Fruit fly (Drosophila melanogaster) whole organism, wandering third instar larva: ENCODE data around the gene Rab21.

Experiments
- Abd-B ChIP-seq: fragments of >200 bp; optimal IDR thresholded peaks from 2 replicates; lab custom pipeline; 2017; ENCODE audit warnings: missing biosample characterization, missing genetic modification characterization
- CG32264 ChIP-seq: fragments of 200-800 bp; sonication (Bioruptor generic); optimal IDR thresholded peaks from 2 replicates; lab custom pipeline; 2016; ENCODE audit warnings: missing biosample characterization, missing genetic modification characterization
- Dfd ChIP-seq: fragments of >200 bp; optimal IDR thresholded peaks from 2 replicates; lab custom pipeline; 2017; ENCODE audit warnings: missing biosample characterization, missing genetic modification characterization
- Dif ChIP-seq: fragments of 200-275, 200-300 bp; sonication (Bioruptor generic); optimal IDR thresholded peaks from 2 replicates; lab custom pipeline; 2018; ENCODE audit warnings: missing biosample characterization, missing genetic modification characterization; ENCODE audit not compliant: partially characterized antibody
- GATAd ChIP-seq: sonication (Bioruptor generic); optimal IDR thresholded peaks from 2 replicates; lab custom pipeline; 2016; ENCODE audit warnings: missing biosample characterization, missing genetic modification characterization
- HLH106 ChIP-seq: fragments of 200-800 bp; optimal IDR thresholded peaks from 3 replicates; lab custom pipeline; 2019; ENCODE audit warnings: missing biosample characterization, mild to moderate bottlenecking, missing genetic modification characterization, moderate library complexity
- Mio ChIP-seq: sonication (Bioruptor generic); optimal IDR thresholded peaks from 2 replicates; lab custom pipeline; 2016; ENCODE audit warnings: missing biosample characterization, missing genetic modification characterization
- Myc ChIP-seq: fragments of >200 bp; optimal IDR thresholded peaks from 2 replicates; lab custom pipeline; 2017
- N ChIP-seq: fragments of >200 bp; optimal IDR thresholded peaks from 2 replicates; lab custom pipeline; 2018; ENCODE audit warnings: missing biosample characterization, missing external identifiers, missing genetic modification characterization
- Rel ChIP-seq, 2 experiments: fragments of 200-800 bp; sonication (Bioruptor generic) in 1 of 2; optimal IDR thresholded peaks; 2 replicates in 1 of 2; 3 replicates in 1 of 2; lab custom pipeline; 2016 to 2019; ENCODE audit warnings: mild to moderate bottlenecking in 2 of 2, missing biosample characterization in 2 of 2, missing genetic modification characterization in 2 of 2, moderate library complexity in 1 of 2
- Vsx2 ChIP-seq: fragments of 200-300, 225-300 bp; sonication (Bioruptor generic); optimal IDR thresholded peaks from 2 replicates; lab custom pipeline; 2018; ENCODE audit warnings: missing biosample characterization, missing genetic modification characterization; ENCODE audit not compliant: partially characterized antibody
- brk ChIP-seq: fragments of 200-800 bp; sonication (Bioruptor generic); optimal IDR thresholded peaks from 2 replicates; lab custom pipeline; 2016; ENCODE audit warnings: missing biosample characterization, mild to moderate bottlenecking, missing genetic modification characterization
- dl ChIP-seq, 2 experiments: fragments of 175-275, 200-275 bp in 1 of 2; fragments of 200-275 bp in 1 of 2; sonication (Bioruptor generic); optimal IDR thresholded peaks; lab custom pipeline; 2018; ENCODE audit warnings: mild to moderate bottlenecking in 2 of 2, missing biosample characterization in 2 of 2, missing genetic modification characterization in 2 of 2, moderate library complexity in 2 of 2; ENCODE audit not compliant: partially characterized antibody in 2 of 2, insufficient read depth in 1 of 2
- dmrt93B ChIP-seq: fragments of 200-800 bp; sonication (Bioruptor generic); optimal IDR thresholded peaks from 2 replicates; lab custom pipeline; 2018; ENCODE audit warnings: missing biosample characterization, mild to moderate bottlenecking, missing genetic modification characterization
- dsf ChIP-seq: sonication (Bioruptor generic); optimal IDR thresholded peaks from 2 replicates; lab custom pipeline; 2016; ENCODE audit warnings: missing biosample characterization, missing genetic modification characterization, borderline replicate concordance
- fru ChIP-seq: fragments of 200-800 bp; sonication (Bioruptor generic); optimal IDR thresholded peaks from 3 replicates; lab custom pipeline; 2016; ENCODE audit warnings: missing biosample characterization, mild to moderate bottlenecking, missing genetic modification characterization
- h ChIP-seq: fragments of 200-800 bp; sonication (Bioruptor generic); optimal IDR thresholded peaks from 3 replicates; lab custom pipeline; 2016; ENCODE audit warnings: missing biosample characterization, mild to moderate bottlenecking, missing genetic modification characterization
- jim ChIP-seq: fragments of 175-275, 200-325 bp; sonication (Bioruptor generic); optimal IDR thresholded peaks from 2 replicates; lab custom pipeline; 2016; ENCODE audit warnings: missing biosample characterization, mild to moderate bottlenecking, missing genetic modification characterization
- lola ChIP-seq: fragments of >200 bp; optimal IDR thresholded peaks from 2 replicates; lab custom pipeline; 2017; ENCODE audit warnings: missing biosample characterization, missing genetic modification characterization
- pan ChIP-seq: fragments of >200 bp; optimal IDR thresholded peaks from 2 replicates; lab custom pipeline; 2017
- psq ChIP-seq: fragments of 200-800 bp; sonication (Bioruptor generic); optimal IDR thresholded peaks from 3 replicates; lab custom pipeline; 2017; ENCODE audit warnings: missing biosample characterization, mild to moderate bottlenecking, missing genetic modification characterization, moderate library complexity
- rgr ChIP-seq: fragments of 200-800 bp; sonication (Bioruptor generic); optimal IDR thresholded peaks from 3 replicates; lab custom pipeline; 2016; ENCODE audit warnings: missing biosample characterization, mild to moderate bottlenecking, missing genetic modification characterization
- usp ChIP-seq: fragments of >200 bp; optimal IDR thresholded peaks from 2 replicates; lab custom pipeline; 2017; ENCODE audit warnings: missing biosample characterization, missing genetic modification characterization
- woc ChIP-seq: sonication (Bioruptor generic); optimal IDR thresholded peaks from 2 replicates; lab custom pipeline; 2016; ENCODE audit warnings: missing biosample characterization, mild to moderate bottlenecking, missing genetic modification characterization

Rab21 gene

dm6 chrX:23004598-23005469 is 8.4 kb downstream of the Rab21 start, which contains the start of the genes stnA and stnB:
Gene stnA, minus strand, starts transcription at chrX:23004648.
Gene stnB, minus strand, starts transcription at chrX:23004648.
- TF ChIP-seq fru, result peak; percentile 1
- no peak for TF ChIP-seq Abd-B (GFP tag; lab: Kevin White, UChicago)
- TF ChIP-seq GATAd (GFP tag; lab: Kevin White, UChicago), result no peak
- peak; percentile 6 for TF ChIP-seq HLH106

dm6 chrX:22981508-22981907 is 31.7 kb downstream of the Rab21 start:
- TF ChIP-seq rgr (GFP tag; lab: Kevin White, UChicago), result no peak
- no peak for TF ChIP-seq pan
- TF ChIP-seq HLH106, result no peak
- no peak for TF ChIP-seq Vsx2 (GFP tag; lab: Kevin White, UChicago)
- TF ChIP-seq Dfd, result no peak
- TF ChIP-seq dsf, result no peak

dm6 chrX:22962260-22962659 is 50.9 kb downstream of the Rab21 start, which contains the start of gene CG40485:
Gene CG40485, minus strand, starts transcription at chrX:22962360.
- TF ChIP-seq Abd-B (GFP tag; lab: Kevin White, UChicago) (no peak), Myc (lab: Kevin White, UChicago) (no peak), h (GFP tag; lab: Kevin White, UChicago) (no peak), rgr (GFP tag; lab: Kevin White, UChicago) (no peak), dmrt93B (GFP tag; lab: Kevin White, UChicago) (no peak), Dif (GFP tag; lab: Kevin White, UChicago) (no peak), Mio (no peak), woc (GFP tag; lab: Kevin White, UChicago) (no peak), lola (GFP tag; lab: Kevin White, UChicago) (no peak), jim (no peak), pan (no peak), N (GFP tag; lab: Kevin White, UChicago) (no peak), dsf (no peak), Vsx2 (GFP tag; lab: Kevin White, UChicago) (no peak), brk (GFP tag; lab: Kevin White, UChicago) (no peak), CG32264 (GFP tag; lab: Kevin White, UChicago) (no peak), dl (GFP tag; optimal IDR thresholded peaks at IDR 0.05; lab: Kevin White, UChicago; ENCODE audit: insufficient read depth in 1 of 2, partially characterized antibody in 2 of 2) (no peak), usp (GFP tag; lab: Kevin White, UChicago) (no peak), psq (GFP tag; lab: Kevin White, UChicago) (no peak), Rel (GFP tag; optimal IDR thresholded peaks at IDR 0.05; lab: Kevin White, UChicago) (no peak), Rel (tag; optimal IDR thresholded peaks at IDR 0.05; lab: Kevin White, UChicago) (no peak)
